Worm (Caenorhabditis elegans) whole organism, L4 larva: Measurements from ENCODE around the gene dpff-1.

Experiments used
- egl-27 ChIP-seq: sonication (generic microtip); optimal IDR thresholded peaks from 3 replicates; lab custom pipeline; 2017; ENCODE audit warnings: missing biosample characterization, missing genetic modification reagents, missing genetic modification characterization
- mep-1 ChIP-seq: fragments of 150-350 bp; sonication (generic microtip); optimal IDR thresholded peaks from 3 replicates; lab custom pipeline; 2014; ENCODE audit warnings: missing biosample characterization, missing genetic modification characterization
- nhr-102 ChIP-seq: sonication (generic microtip); optimal IDR thresholded peaks from 2 replicates; lab custom pipeline; 2016; ENCODE audit warnings: mild to moderate bottlenecking, missing genetic modification characterization, moderate library complexity, missing compliant biosample characterization
- nhr-25 ChIP-seq: sonication (generic microtip); optimal IDR thresholded peaks from 2 replicates; lab custom pipeline; 2017; ENCODE audit warnings: missing genetic modification characterization, mild to moderate bottlenecking, missing compliant biosample characterization, antibody characterized with exemption, moderate library complexity, borderline replicate concordance; ENCODE audit not compliant: insufficient read depth
- unc-130 ChIP-seq: sonication (generic microtip); optimal IDR thresholded peaks from 2 replicates; lab custom pipeline; 2016; ENCODE audit warnings: missing genetic modification reagents, missing genetic modification characterization, missing compliant biosample characterization
- unc-62 ChIP-seq, 3 experiments: fragments of 150-350 bp in 1 of 3; sonication (generic microtip); optimal IDR thresholded peaks in 2 of 3; peaks in 1 of 3; 1 replicate in 1 of 3; 2 replicates in 2 of 3; lab custom pipeline; 2014 to 2017; ENCODE audit warnings: missing biosample characterization in 3 of 3, missing genetic modification characterization in 3 of 3, missing genetic modification reagents in 3 of 3, missing genotype in 1 of 3

DNA sequence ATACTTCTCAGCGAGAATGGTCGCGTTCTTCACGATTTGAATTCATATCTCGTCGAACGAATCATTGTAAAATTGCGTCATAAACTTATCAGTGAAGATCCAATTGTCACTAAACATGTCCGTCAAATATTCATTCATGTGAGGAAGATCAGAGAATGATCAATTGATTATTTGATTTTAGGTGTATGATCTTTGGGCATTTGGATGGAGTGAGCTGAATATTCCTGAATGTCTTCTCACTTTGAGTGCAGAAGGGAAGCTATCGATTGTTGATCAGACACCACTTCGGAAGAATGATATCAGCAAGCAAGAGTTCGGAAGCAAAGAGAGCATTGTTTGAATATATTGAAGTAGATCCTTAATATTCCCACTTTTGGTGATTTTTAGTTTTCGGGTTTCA, 31.9 kb downstream of the dpff-1 start:
- peak; percentile 51 for TF ChIP-seq nhr-102 (tag; lab: Kevin White, UChicago)
- peak; percentile 80 for TF ChIP-seq mep-1 (tag; lab: Kevin White, UChicago)
- TF ChIP-seq unc-62 (GFP tag; optimal IDR thresholded peaks at IDR 0.05 in 1 of 2; lab: Kevin White, UChicago), result peak in 1 of 2 experiments; percentile 98
- no peak for TF ChIP-seq unc-62 (tag; optimal IDR thresholded peaks at IDR 0.05; lab: Kevin White, UChicago)
- TF ChIP-seq nhr-25 (tag; lab: Kevin White, UChicago), result peak; percentile 85
- TF ChIP-seq egl-27 (tag; lab: Kevin White, UChicago), result no peak
- TF ChIP-seq unc-130, result no peak
